Fruit fly (Drosophila melanogaster) whole organism, prepupa: ENCODE measurements around the gene COX6B.

Experiments used
- Blimp-1 ChIP-seq: fragments of 200-800 bp; sonication (Bioruptor generic); optimal IDR thresholded peaks from 3 replicates; lab custom pipeline; 2017; ENCODE audit warnings: missing biosample characterization, missing genetic modification characterization, mild to moderate bottlenecking, moderate library complexity, missing genetic modification reagents
- CG1621 ChIP-seq: fragments of 200-800 bp; sonication (Bioruptor generic); optimal IDR thresholded peaks from 3 replicates; lab custom pipeline; 2018; ENCODE audit warnings: missing biosample characterization, mild to moderate bottlenecking, missing genetic modification characterization
- CG16779 ChIP-seq: fragments of 200-800 bp; sonication (Bioruptor generic); optimal IDR thresholded peaks from 3 replicates; lab custom pipeline; 2017; ENCODE audit warnings: missing biosample characterization, mild to moderate bottlenecking, missing genetic modification characterization
- CG3032 ChIP-seq: fragments of 200-800 bp; optimal IDR thresholded peaks from 2 replicates; lab custom pipeline; 2019; ENCODE audit warnings: missing biosample characterization, mild to moderate bottlenecking, missing genetic modification characterization, moderate library complexity
- CG31627 ChIP-seq: fragments of 200-800 bp; sonication (Bioruptor generic); optimal IDR thresholded peaks from 3 replicates; lab custom pipeline; 2016; ENCODE audit warnings: missing biosample characterization, missing genetic modification characterization
- CG34406 ChIP-seq: fragments of 200-800 bp; sonication (Bioruptor generic); optimal IDR thresholded peaks from 3 replicates; lab custom pipeline; 2016; ENCODE audit warnings: missing biosample characterization, missing genetic modification characterization
- CG3919 ChIP-seq: fragments of 200-800 bp; sonication (Bioruptor generic); optimal IDR thresholded peaks from 3 replicates; lab custom pipeline; 2016; ENCODE audit warnings: missing biosample characterization, missing genetic modification characterization
- CG4318 ChIP-seq: fragments of 200-800 bp; sonication (Bioruptor generic); optimal IDR thresholded peaks from 3 replicates; lab custom pipeline; 2017; ENCODE audit warnings: missing biosample characterization, mild to moderate bottlenecking, missing genetic modification characterization
- CG6163 ChIP-seq: fragments of 200-800 bp; sonication (Bioruptor generic); IDR thresholded peaks from 3 replicates; pipeline ENCODE4 v1.3.6; 2022; ENCODE audit warnings: missing biosample characterization, missing genetic modification characterization
- CG6808 ChIP-seq: fragments of 200-800 bp; sonication (Bioruptor generic); optimal IDR thresholded peaks from 3 replicates; lab custom pipeline; 2017; ENCODE audit warnings: missing biosample characterization, missing genetic modification characterization, mild to moderate bottlenecking, moderate library complexity, missing genetic modification reagents
- CG6854 ChIP-seq: fragments of 200-800 bp; sonication (Bioruptor generic); optimal IDR thresholded peaks from 2 replicates; lab custom pipeline; 2017; ENCODE audit warnings: missing biosample characterization, mild to moderate bottlenecking, missing genetic modification characterization
- CG7368 ChIP-seq: fragments of 200-800 bp; sonication (Bioruptor generic); optimal IDR thresholded peaks from 3 replicates; lab custom pipeline; 2016; ENCODE audit warnings: missing biosample characterization, missing genetic modification characterization
- CG8119 ChIP-seq: fragments of 200-800 bp; sonication (Bioruptor generic); IDR thresholded peaks from 3 replicates; pipeline ENCODE4 v1.3.6; 2022; ENCODE audit warnings: missing biosample characterization, missing genetic modification characterization
- CG8632 ChIP-seq: fragments of 200-800 bp; sonication (Bioruptor generic); optimal IDR thresholded peaks from 3 replicates; lab custom pipeline; 2016; ENCODE audit warnings: missing biosample characterization, missing genetic modification characterization
- CG9139 ChIP-seq: fragments of 200-800 bp; sonication (Bioruptor generic); optimal IDR thresholded peaks from 3 replicates; lab custom pipeline; 2017; ENCODE audit warnings: missing biosample characterization, mild to moderate bottlenecking, missing genetic modification characterization
- Eip75B ChIP-seq: fragments of 200-800 bp; sonication (Bioruptor generic); optimal IDR thresholded peaks from 3 replicates; lab custom pipeline; 2016; ENCODE audit warnings: missing biosample characterization, missing genetic modification characterization
- Eip78C ChIP-seq: fragments of 200-800 bp; sonication (Bioruptor generic); peaks from one replicate; lab custom pipeline; 2016; ENCODE audit warnings: missing biosample characterization, missing genetic modification characterization
- Eip93F ChIP-seq: fragments of 200-800 bp; sonication (Bioruptor generic); optimal IDR thresholded peaks from 2 replicates; lab custom pipeline; 2016; ENCODE audit warnings: missing biosample characterization, mild to moderate bottlenecking, missing genetic modification characterization
- Hr38 ChIP-seq: sonication (Bioruptor generic); optimal IDR thresholded peaks from 2 replicates; lab custom pipeline; 2016; ENCODE audit warnings: missing biosample characterization, missing genetic modification characterization
- Sox102F ChIP-seq: fragments of 200-800 bp; sonication (Bioruptor generic); optimal IDR thresholded peaks from 2 replicates; lab custom pipeline; 2016; ENCODE audit warnings: missing biosample characterization, mild to moderate bottlenecking, missing genetic modification characterization
- Sox14 ChIP-seq: fragments of 200-800 bp; sonication (Bioruptor generic); optimal IDR thresholded peaks from 3 replicates; lab custom pipeline; 2016; ENCODE audit warnings: missing biosample characterization, missing genetic modification characterization
- Sox15 ChIP-seq: fragments of 200-800 bp; sonication (Bioruptor generic); optimal IDR thresholded peaks from 3 replicates; lab custom pipeline; 2016; ENCODE audit warnings: missing biosample characterization, missing genetic modification characterization
- achi ChIP-seq: fragments of 200-800 bp; sonication (Bioruptor generic); optimal IDR thresholded peaks from 3 replicates; lab custom pipeline; 2016; ENCODE audit warnings: missing biosample characterization, missing genetic modification characterization
- acj6 ChIP-seq: fragments of 200-800 bp; sonication (Bioruptor generic); optimal IDR thresholded peaks from 3 replicates; lab custom pipeline; 2016; ENCODE audit warnings: missing biosample characterization, missing genetic modification characterization
- cyc ChIP-seq: fragments of 200-800 bp; sonication (Bioruptor generic); optimal IDR thresholded peaks from 3 replicates; lab custom pipeline; 2016; ENCODE audit warnings: missing biosample characterization, missing genetic modification characterization
- dsx ChIP-seq: fragments of 200-800 bp; optimal IDR thresholded peaks from 3 replicates; lab custom pipeline; 2019; ENCODE audit warnings: missing biosample characterization, mild to moderate bottlenecking, missing genetic modification characterization, moderate library complexity; ENCODE audit not compliant: poor library complexity, severe bottlenecking
- eg ChIP-seq: fragments of 200-800 bp; sonication (Bioruptor generic); IDR thresholded peaks from 3 replicates; pipeline ENCODE4 v1.3.6; 2022; ENCODE audit warnings: missing biosample characterization, missing genetic modification characterization
- esn ChIP-seq: fragments of 200-800 bp; sonication (Bioruptor generic); optimal IDR thresholded peaks from 2 replicates; lab custom pipeline; 2016; ENCODE audit warnings: missing biosample characterization, mild to moderate bottlenecking, missing genetic modification characterization, moderate library complexity
- fkh ChIP-seq: fragments of 200-800 bp; sonication (Bioruptor generic); optimal IDR thresholded peaks from 3 replicates; lab custom pipeline; 2017; ENCODE audit warnings: missing biosample characterization, mild to moderate bottlenecking, missing genetic modification characterization, moderate library complexity
- net ChIP-seq: fragments of 200-800 bp; sonication (Bioruptor generic); optimal IDR thresholded peaks from 3 replicates; lab custom pipeline; 2016; ENCODE audit warnings: missing biosample characterization, missing genetic modification characterization
- pdm3 ChIP-seq: fragments of 200-800 bp; sonication (Bioruptor generic); optimal IDR thresholded peaks from 3 replicates; lab custom pipeline; 2016; ENCODE audit warnings: missing biosample characterization, missing genetic modification characterization
- spab ChIP-seq: fragments of 200-800 bp; sonication (Bioruptor generic); optimal IDR thresholded peaks from 2 replicates; lab custom pipeline; 2017; ENCODE audit warnings: missing biosample characterization, mild to moderate bottlenecking, missing genetic modification characterization, missing genetic modification reagents
- ss ChIP-seq, 2 experiments: fragments of 200-800 bp; sonication (Bioruptor generic); optimal IDR thresholded peaks; 2 replicates in 1 of 2; 3 replicates in 1 of 2; lab custom pipeline; 2017 to 2018; ENCODE audit warnings: mild to moderate bottlenecking in 2 of 2, missing biosample characterization in 2 of 2, missing genetic modification characterization in 2 of 2, moderate library complexity in 1 of 2
- svp ChIP-seq: fragments of 200-800 bp; sonication (Bioruptor generic); peaks from one replicate; lab custom pipeline; 2016; ENCODE audit warnings: missing biosample characterization, missing genetic modification characterization
- topi ChIP-seq: fragments of 200-800 bp; sonication (Bioruptor generic); optimal IDR thresholded peaks from 3 replicates; lab custom pipeline; 2016; ENCODE audit warnings: missing biosample characterization, missing genetic modification characterization
- vri ChIP-seq: fragments of 200-800 bp; sonication (Bioruptor generic); optimal IDR thresholded peaks from 3 replicates; lab custom pipeline; 2016; ENCODE audit warnings: missing biosample characterization, mild to moderate bottlenecking, missing genetic modification characterization

COX6B gene

dm6 chrX:19753710-19754109 lies 9.6 kb upstream of the COX6B start:
- TF ChIP-seq Eip78C (GFP tag; lab: Kevin White, UChicago) (peak; percentile 39), ss (GFP tag; optimal IDR thresholded peaks at IDR 0.05; lab: Kevin White, UChicago) (no peak), CG1621 (tag; lab: Kevin White, UChicago) (no peak), vri (GFP tag; lab: Kevin White, UChicago) (peak; percentile 75), Eip75B (GFP tag; lab: Kevin White, UChicago) (no peak), Eip93F (GFP tag; lab: Kevin White, UChicago) (no peak), CG16779 (no peak), Sox15 (GFP tag; lab: Kevin White, UChicago) (no peak)

- TF ChIP-seq vri (GFP tag; lab: Kevin White, UChicago) (peak; percentile 37), acj6 (GFP tag; lab: Kevin White, UChicago) (no peak)
Measured at dm6 chrX:19752344-19752743, 8.2 kb upstream of the COX6B start.

- no peak for TF ChIP-seq Hr38 (GFP tag; lab: Kevin White, UChicago)
- TF ChIP-seq Blimp-1 (GFP tag; lab: Kevin White, UChicago) = no peak
- peak; percentile 7 for TF ChIP-seq Eip78C (GFP tag; lab: Kevin White, UChicago)
- no peak for TF ChIP-seq spab
- no peak for TF ChIP-seq topi (GFP tag; lab: Kevin White, UChicago)
- peak; percentile 9 for TF ChIP-seq achi (GFP tag; lab: Kevin White, UChicago)
- TF ChIP-seq ss (GFP tag; optimal IDR thresholded peaks at IDR 0.05; lab: Kevin White, UChicago) = peak; percentile 52 to 59
- peak; percentile 42; the same call in 2 of the 3 replicates for TF ChIP-seq eg (GFP tag; lab: Robert Waterston, UW)
- TF ChIP-seq CG9139 (GFP tag; lab: Kevin White, UChicago) = peak; percentile 16
- TF ChIP-seq CG31627 (GFP tag; lab: Kevin White, UChicago) = no peak
- peak; percentile 20; the same call in 1 of the 3 replicates for TF ChIP-seq CG6163 (GFP tag; lab: Robert Waterston, UW)
- TF ChIP-seq CG7368 = no peak
- no peak for TF ChIP-seq Sox102F
- TF ChIP-seq esn (GFP tag; lab: Kevin White, UChicago) = peak; percentile 42
- peak; percentile 69 for TF ChIP-seq Sox14
- no peak for TF ChIP-seq CG4318 (GFP tag; lab: Kevin White, UChicago)
- peak; percentile 65 for TF ChIP-seq svp (GFP tag; lab: Kevin White, UChicago)
- peak; percentile 30 for TF ChIP-seq CG3919 (GFP tag; lab: Kevin White, UChicago)
- peak; percentile 66 for TF ChIP-seq fkh (GFP tag; lab: Kevin White, UChicago)
- TF ChIP-seq CG8119 (GFP tag; lab: Robert Waterston, UW) = peak; percentile 54; the same call in 1 of the 3 replicates
- TF ChIP-seq CG1621 (tag; lab: Kevin White, UChicago) = no peak
- TF ChIP-seq CG6854 (GFP tag; lab: Kevin White, UChicago) = peak; percentile 61
- peak; percentile 48 for TF ChIP-seq net (GFP tag; lab: Kevin White, UChicago)
- peak; percentile 1 for TF ChIP-seq cyc (GFP tag; lab: Kevin White, UChicago)
- peak; percentile 0 for TF ChIP-seq CG3032 (tag; lab: Kevin White, UChicago)
- no peak for TF ChIP-seq vri (GFP tag; lab: Kevin White, UChicago)
- TF ChIP-seq Sox15 (GFP tag; lab: Kevin White, UChicago) = no peak
- peak; percentile 3 for TF ChIP-seq CG6808 (GFP tag; lab: Kevin White, UChicago)
- TF ChIP-seq CG34406 (GFP tag; lab: Kevin White, UChicago) = no peak
- no peak for TF ChIP-seq pdm3 (GFP tag; lab: Kevin White, UChicago)
- peak; percentile 90 for TF ChIP-seq dsx (GFP tag; lab: Kevin White, UChicago)
- no peak for TF ChIP-seq CG16779
- TF ChIP-seq Eip75B (GFP tag; lab: Kevin White, UChicago) = peak; percentile 6
- TF ChIP-seq CG8632 (GFP tag; lab: Kevin White, UChicago) = peak; percentile 1
Measured at dm6 chrX:19750626-19751149, 6.6 kb upstream of the COX6B start, which contains the start of gene Abcd3. Abcd3 (plus strand) TSS chrX:19750770.
